Fruit fly (Drosophila melanogaster) whole organism: ENCODE results near the gene Ogdh.

Experiments
- CG8478 ChIP-seq: fragments of >200 bp; optimal IDR thresholded peaks from 2 replicates; lab custom pipeline; 2018; ENCODE audit warnings: inconsistent platforms
- Dll ChIP-seq: fragments of >200 bp; optimal IDR thresholded peaks from 2 replicates; lab custom pipeline; 2017
- EcR ChIP-seq, 2 experiments: fragments of >200 bp; optimal IDR thresholded peaks; 2 replicates each; lab custom pipeline; 2017; ENCODE audit warnings: missing biosample characterization in 2 of 2, missing genetic modification characterization in 2 of 2, missing genetic modification reagents in 2 of 2
- pan ChIP-seq: fragments of >200 bp; optimal IDR thresholded peaks from 2 replicates; lab custom pipeline; 2017
- psq ChIP-seq: fragments of >200 bp; optimal IDR thresholded peaks from 2 replicates; lab custom pipeline; 2017
- usp ChIP-seq: fragments of >200 bp; optimal IDR thresholded peaks from 2 replicates; lab custom pipeline; 2017; ENCODE audit warnings: missing biosample characterization, missing genetic modification characterization, mixed read lengths

Ogdh gene

DNA sequence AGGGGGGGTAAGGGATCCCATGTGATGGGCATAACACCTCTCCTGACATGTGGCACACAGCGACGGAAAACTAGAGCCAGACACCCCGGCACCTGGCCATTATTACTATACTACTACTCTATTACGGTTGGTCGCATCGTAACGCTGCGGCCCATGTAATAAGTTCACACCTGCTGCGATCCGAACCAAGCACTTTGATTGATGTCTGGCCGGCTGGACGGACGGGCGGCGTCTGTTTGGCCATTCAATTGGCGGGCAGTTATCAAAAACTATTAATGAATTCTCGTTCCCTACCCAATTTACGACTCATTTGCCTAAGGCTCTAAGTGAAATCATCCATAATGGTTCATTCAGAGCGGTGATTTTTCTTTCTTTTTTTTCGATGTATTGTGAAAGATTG is 52.9 kb downstream of the Ogdh start:
- no peak for TF ChIP-seq Dll (lab: Kevin White, UChicago)
- no peak for TF ChIP-seq pan
- TF ChIP-seq psq, result no peak
- no peak for TF ChIP-seq EcR (GFP tag; optimal IDR thresholded peaks at IDR 0.05; lab: Kevin White, UChicago)
- TF ChIP-seq usp (GFP tag; lab: Kevin White, UChicago), result no peak
- TF ChIP-seq CG8478 (lab: Kevin White, UChicago), result no peak

DNA sequence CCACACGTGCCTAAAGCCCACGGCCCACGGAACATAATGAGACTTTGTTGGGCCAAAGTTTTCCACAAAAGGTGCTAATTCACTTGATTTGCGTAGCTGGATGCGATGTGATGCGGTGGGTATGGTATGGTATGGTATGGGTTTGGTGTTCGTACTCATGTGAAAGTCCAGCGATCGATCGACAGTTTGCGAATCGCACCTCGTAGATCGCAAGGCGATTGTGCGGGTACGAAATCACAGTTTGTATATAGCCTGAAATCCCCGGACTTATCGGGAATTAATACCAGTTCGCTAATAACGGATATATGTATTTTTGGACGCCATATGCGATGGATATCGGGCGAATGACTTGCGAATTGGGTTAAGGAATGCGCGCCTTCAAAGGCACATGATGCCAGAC is 53.3 kb downstream of the Ogdh start:
- TF ChIP-seq pan (no peak), psq (no peak), usp (GFP tag; lab: Kevin White, UChicago) (no peak), Dll (lab: Kevin White, UChicago) (no peak), CG8478 (lab: Kevin White, UChicago) (no peak), EcR (GFP tag; optimal IDR thresholded peaks at IDR 0.05; lab: Kevin White, UChicago) (no peak)

DNA sequence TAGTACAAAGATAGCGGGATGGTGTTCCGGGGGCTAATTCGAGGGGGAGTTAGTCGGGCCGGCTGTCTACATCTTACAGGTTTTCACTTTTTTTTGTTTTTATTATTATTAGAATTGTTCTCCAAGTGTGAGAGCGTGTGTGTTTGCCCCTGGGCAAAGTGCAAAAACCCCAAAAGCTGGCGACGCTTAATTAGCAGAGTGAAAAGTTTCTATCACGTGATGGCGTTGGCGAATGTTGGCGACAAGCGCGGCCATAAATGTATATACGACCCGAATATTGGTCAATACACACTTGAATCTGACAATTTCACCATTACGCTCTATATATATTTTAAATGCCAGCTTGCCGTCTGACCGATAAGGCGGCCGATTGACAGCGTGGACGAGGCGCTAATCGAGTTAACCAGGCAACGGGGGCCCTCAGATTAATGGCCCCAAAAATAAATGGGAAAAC is 54.3 kb downstream of the Ogdh start:
- TF ChIP-seq usp (GFP tag; lab: Kevin White, UChicago) (no peak), EcR (GFP tag; optimal IDR thresholded peaks at IDR 0.05; lab: Kevin White, UChicago) (no peak), psq (no peak), CG8478 (lab: Kevin White, UChicago) (no peak), Dll (lab: Kevin White, UChicago) (no peak), pan (no peak)

DNA sequence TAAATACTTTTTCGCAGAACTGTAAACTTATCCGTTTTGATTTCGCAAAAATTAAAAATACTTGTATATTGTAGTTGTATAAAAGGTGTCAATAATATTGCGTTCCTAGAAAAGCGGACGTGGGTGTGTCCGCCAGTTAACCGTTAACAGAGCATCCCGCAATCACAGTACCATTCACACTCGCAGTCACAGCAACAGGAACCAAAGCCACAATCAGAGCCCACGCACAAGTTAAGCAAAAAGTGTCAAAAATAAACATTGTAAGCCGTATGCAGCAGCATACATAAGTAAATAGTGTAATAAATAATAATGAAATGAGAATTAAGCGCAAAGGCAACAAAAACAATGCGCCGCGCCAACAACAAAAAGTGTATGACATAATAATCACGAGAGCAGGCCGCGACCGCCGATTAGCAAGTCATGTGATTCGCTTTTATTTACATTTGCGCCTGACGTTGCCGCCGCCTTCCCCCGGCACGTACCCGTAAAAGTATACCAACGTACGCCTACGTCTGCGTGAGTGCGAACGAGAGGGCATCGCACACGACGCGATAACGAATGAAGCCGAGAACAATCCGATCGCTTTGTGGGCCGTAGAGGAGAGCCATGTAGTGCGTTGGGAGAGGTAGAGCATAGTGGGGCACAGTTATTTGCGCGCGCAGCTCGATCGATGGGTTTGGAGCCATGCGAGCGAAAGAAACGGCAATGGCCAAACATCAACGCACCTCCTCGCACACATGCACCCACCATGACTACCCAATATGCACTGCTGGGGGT is 55.3 kb downstream of the Ogdh start:
- TF ChIP-seq usp (GFP tag; lab: Kevin White, UChicago), result no peak
- TF ChIP-seq EcR (GFP tag; optimal IDR thresholded peaks at IDR 0.05; lab: Kevin White, UChicago), result peak in 1 of 2 experiments; percentile 38
- no peak for TF ChIP-seq psq
- TF ChIP-seq CG8478 (lab: Kevin White, UChicago), result peak; percentile 21
- TF ChIP-seq pan, result no peak
- TF ChIP-seq Dll (lab: Kevin White, UChicago), result no peak

DNA sequence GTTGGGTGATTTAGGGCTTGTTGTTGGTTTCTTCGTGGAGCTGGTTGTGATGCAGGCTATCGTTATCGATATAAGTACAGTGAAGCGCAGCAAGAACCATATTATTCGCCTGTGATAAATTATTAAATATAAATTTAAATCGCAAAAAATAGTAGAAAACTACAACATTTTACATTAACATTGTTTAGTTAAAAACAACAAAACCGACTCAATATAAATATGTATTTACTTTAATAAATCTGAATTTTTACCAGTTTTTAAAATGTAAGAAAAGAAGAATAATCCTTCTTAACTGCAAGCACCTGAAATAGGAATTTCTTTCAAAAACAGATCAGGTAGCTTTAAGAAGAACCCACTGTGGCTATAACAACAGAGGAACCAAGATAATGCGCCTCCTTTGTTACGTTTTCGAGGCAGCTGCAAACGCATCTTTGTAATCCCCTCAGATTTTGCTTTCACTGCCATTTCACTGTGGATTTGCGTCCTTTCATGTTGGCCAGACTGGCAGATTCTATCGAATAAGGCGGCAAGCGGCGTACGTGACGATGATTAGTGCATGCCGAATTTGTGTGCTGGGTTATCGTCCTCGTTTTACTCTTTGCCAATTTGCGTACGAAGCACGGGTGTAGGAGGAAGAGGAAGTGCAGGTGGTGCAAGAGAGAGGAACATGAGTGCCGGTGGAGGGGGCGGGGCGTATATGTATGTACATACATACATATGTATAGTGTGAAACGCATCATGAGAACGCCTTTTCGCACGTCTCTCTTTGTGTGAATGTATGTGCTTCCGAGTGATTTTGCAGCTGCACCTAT is 56.1 kb downstream of the Ogdh start:
- peak; percentile 24 for TF ChIP-seq CG8478 (lab: Kevin White, UChicago)
- no peak for TF ChIP-seq EcR (GFP tag; optimal IDR thresholded peaks at IDR 0.05; lab: Kevin White, UChicago)

DNA sequence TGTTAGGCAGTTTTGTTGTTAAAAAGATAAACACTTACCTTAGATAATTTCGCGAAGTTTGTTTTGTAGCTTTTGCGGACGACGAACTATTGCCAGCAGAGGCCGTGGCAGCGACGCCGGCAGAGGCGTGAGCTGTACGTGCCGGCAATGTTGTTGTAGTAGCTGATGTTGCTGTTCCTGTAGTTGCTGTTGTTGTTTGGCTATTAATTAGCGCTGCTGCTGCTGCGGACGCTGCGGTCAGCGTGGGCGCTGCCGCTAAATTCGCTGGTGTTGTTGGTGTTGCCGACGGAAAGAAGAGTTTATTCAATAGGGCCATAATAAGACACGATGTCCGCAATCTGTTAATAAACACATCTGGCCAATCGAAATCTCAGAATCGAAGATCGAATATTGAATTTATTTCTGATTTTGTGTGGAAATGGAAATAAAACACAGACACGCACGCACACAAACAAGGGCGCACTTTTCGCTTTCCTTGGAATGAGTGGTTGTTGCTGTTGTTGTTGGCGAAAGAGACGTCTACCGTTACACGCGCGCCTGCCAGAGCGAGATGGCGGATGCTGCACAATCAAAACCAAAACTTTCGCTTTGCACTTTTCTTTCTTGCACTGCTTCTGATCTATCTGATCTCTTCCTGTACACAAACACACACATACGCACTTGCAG is 56.9 kb downstream of the Ogdh start:
- no peak for TF ChIP-seq usp (GFP tag; lab: Kevin White, UChicago)
- no peak for TF ChIP-seq psq
- TF ChIP-seq CG8478 (lab: Kevin White, UChicago), result peak; percentile 43

DNA sequence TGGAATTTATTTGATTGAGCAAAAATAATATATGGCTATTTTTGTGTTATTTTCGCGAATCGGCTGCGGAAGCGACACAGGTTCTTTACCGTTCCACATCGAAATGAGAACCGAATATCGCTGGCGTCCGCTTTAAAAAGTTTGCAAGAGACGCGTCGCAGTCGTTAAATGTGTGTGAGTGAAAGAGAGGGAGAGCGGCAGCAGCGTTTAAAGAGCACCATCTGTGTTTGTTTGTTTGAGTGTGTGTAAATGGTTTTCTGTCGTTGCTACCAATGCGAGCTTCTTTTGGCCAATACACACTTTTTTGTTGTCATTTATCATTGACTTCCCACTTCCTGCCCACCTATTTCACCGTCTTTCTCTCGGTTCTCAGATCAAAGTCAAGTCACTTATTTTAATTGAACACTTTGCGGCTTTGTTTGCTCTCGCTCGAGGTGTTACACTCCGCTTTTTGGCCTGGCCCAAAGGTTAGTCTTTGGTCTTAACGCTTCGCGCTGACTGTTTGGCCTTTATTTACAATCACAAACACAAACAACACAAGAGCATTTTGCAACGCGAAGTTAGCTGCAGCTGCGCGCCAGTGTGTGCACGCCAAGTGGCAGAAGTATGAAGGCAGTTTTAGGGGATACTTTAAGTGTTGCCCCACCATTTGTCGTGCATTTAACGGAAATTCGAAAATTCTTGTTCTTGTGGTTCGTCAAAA is 57.5 kb downstream of the Ogdh start, which contains the start of gene CG3764:
Gene CG3764 (minus strand): TSS at position 549 of the 703 bp plus-strand sequence.
- no peak for TF ChIP-seq EcR (GFP tag; optimal IDR thresholded peaks at IDR 0.05; lab: Kevin White, UChicago)
- TF ChIP-seq Dll (lab: Kevin White, UChicago), result peak; percentile 74

DNA sequence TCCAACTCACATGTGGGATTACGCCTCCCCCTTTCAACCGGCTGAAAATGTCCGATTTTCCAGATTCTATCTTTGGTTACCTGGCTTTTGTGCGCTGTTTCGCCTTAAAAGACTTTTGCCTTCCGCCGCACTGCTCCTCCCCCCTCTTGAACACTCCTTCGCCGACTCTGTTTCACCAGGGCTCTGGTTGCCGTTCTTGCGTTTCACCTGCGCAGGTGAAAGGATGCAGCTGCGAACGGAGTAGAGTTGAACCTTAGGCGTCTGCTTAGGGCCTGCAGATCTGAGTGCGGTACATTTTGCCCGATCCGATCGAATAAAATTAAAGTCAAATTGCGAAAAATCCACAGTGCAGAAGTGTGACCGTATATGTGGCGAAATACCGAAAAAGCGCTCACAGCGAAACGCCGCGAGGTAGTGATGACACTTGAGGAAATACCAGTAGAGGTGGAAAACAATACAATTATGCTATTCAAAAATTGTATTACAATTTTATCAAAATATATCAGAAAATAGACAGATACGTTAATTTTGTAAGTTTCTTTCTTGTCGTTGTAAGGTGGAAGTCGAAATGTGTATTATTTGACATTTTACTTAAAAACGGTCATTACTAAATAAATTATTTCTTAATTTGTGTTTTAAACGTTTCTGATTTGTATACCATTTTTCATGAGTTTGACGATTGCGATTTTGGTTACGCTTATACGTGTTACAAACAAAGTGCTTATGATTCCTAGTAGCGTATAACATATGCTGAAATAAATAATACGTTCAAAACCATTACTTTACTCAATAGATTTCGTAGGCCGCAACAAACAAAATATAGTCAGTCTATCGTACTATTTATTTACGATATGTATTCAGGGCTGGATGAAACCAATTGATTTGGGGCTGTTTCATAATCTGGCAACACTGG is 61.3 kb downstream of the Ogdh start, which contains the start of the genes CG6664 and CG7728:
Gene CG6664 (minus strand): TSS at position 518 of the 913 bp plus-strand sequence.
Gene CG7728 (plus strand): TSS at position 874 of the 913 bp plus-strand sequence.
- TF ChIP-seq usp (GFP tag; lab: Kevin White, UChicago), result no peak
- TF ChIP-seq pan, result no peak
- no peak for TF ChIP-seq CG8478 (lab: Kevin White, UChicago)
- TF ChIP-seq psq, result no peak
- TF ChIP-seq Dll (lab: Kevin White, UChicago), result no peak
- TF ChIP-seq EcR (GFP tag; optimal IDR thresholded peaks at IDR 0.05; lab: Kevin White, UChicago), result no peak

DNA sequence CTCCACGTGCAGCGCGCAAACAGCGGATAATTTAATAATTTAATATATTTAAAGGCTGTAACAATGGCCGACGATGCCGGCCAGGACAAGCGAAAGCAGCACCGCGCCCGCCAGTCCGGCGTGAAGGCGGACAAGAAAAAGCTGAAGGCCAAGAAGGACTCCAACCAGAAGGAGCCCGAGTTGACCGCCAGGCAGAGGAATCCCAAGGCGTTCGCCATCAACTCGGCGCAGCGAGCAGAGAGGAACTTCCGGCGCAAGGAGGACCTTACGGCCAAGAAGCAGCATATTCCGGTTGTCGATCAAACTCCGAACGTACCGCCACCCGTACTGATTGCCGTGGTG is 61.9 kb downstream of the Ogdh start:
- TF ChIP-seq psq (no peak), pan (no peak), Dll (lab: Kevin White, UChicago) (peak; percentile 24), usp (GFP tag; lab: Kevin White, UChicago) (no peak), CG8478 (lab: Kevin White, UChicago) (no peak), EcR (GFP tag; optimal IDR thresholded peaks at IDR 0.05; lab: Kevin White, UChicago) (no peak)
